Fruit fly (Drosophila melanogaster): ENCODE data around the gene CG5676.

DNA sequence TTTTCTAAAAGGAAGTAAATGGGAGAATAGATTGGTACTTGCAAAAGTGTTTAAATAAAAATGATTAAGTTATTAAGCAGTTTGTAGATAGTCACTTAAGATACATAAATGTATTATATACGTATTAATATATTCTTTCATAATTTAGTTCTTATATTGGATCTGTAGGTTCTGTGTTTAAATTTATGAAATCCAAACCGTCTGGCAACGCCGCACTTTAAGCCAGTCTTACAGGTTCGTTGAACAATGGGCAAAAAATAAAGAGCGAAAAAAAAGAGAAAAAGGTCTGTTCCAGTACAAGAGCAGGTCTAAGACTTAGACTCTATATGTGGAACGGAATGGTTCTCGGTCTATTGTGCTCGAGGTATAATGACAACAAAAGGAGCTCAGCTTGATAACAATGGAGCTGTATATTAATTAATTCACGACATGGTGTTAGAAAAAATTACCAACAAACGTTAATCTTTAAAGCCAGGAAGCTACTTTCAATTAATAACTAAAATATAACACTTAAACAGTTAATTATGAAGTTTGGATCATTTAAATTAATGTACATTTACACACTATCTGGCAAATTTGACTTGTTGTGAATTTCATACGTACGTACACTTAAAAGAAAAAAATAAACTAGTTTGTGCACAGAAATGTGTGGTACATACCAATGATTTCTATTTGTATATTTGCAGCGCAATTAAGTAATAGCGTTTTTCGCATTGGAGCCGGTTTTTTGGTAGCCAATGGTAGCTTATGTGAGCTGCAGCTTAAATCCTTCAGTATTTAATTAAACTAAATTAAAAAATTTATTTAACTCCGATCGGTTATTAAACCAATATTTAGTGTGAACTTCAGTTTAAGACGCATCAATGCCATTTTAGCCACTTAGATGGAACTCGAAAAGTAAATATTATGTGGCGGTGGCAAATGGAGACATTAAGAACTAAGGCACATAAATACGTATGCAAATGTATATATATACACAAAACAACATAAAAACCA, 46.6 kb downstream of the CG5676 start, which contains the start of gene CG5731:
- TF ChIP-seq psq (optimal IDR thresholded peaks at IDR 0.05) = no peak
- no peak for TF ChIP-seq ttk (optimal IDR thresholded peaks at IDR 0.05)
- TF ChIP-seq h (optimal IDR thresholded peaks at IDR 0.05) = no peak
- TF ChIP-seq insv (optimal IDR thresholded peaks at IDR 0.05) = no peak
- no peak for TF ChIP-seq Sin3A (optimal IDR thresholded peaks at IDR 0.05)
